Fruit fly (Drosophila melanogaster): ENCODE measurements around the gene Alg9.

Alg9 gene

dm6 chr3R:25232271-25232989 lies 11.0 kb downstream of the Alg9 start, which contains the start of gene Cad96Cb:
Gene Cad96Cb (minus strand): TSS chr3R:25232321.
- TF ChIP-seq insv (optimal IDR thresholded peaks at IDR 0.05): no peak
- TF ChIP-seq Sin3A (optimal IDR thresholded peaks at IDR 0.05): no peak
- no peak for TF ChIP-seq psq (optimal IDR thresholded peaks at IDR 0.05)
- TF ChIP-seq h (optimal IDR thresholded peaks at IDR 0.05): no peak
- TF ChIP-seq ttk (optimal IDR thresholded peaks at IDR 0.05): no peak
- no peak for TF ChIP-seq Myc (optimal IDR thresholded peaks at IDR 0.05)

DNA sequence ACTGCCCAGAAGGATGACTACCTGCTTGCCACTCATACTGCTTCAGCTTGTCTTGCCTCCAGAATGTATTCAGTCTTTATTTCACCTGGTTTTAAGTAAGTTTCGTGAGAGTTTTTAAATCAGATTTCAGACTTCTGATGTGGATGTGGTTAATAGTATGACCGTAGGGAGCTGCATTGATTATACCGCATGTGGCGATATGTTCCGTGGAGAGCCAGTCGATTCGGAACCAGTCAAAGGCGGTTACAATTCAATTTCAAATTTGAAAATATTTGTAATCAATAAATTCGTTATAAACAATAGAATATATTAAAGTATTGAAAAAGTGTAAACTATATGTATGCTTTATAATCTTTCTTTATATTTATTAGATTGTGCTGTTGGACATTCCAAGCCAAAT lies 14.0 kb downstream of the Alg9 start, which contains the start of gene Sil1:
Sil1 (minus strand) TSS at position 168 of the 400 bp plus-strand sequence.
- no peak for TF ChIP-seq Myc (optimal IDR thresholded peaks at IDR 0.05)
- TF ChIP-seq h (optimal IDR thresholded peaks at IDR 0.05): no peak
- no peak for TF ChIP-seq Sin3A (optimal IDR thresholded peaks at IDR 0.05)
- no peak for TF ChIP-seq ttk (optimal IDR thresholded peaks at IDR 0.05)
- TF ChIP-seq psq (optimal IDR thresholded peaks at IDR 0.05): no peak
- TF ChIP-seq insv (optimal IDR thresholded peaks at IDR 0.05): no peak

DNA sequence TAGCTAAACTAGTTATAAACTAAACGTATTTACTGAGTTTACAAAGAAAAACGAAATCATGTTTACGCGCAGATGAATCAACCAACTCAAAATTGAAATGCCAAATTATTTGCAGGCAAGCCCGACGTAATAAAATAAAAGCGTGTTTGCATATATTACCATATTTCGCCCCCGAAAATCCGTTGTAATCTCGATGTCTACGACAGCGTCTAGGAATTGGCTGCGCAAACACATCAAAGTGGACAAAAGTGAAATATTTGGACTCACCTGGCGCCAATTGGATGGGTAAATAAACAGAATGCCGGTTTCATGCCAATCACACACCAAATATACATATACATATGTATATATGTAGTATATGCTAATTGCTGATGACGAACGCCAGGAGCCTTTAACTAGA lies 14.7 kb downstream of the Alg9 start:
- TF ChIP-seq h (optimal IDR thresholded peaks at IDR 0.05): no peak
- no peak for TF ChIP-seq ttk (optimal IDR thresholded peaks at IDR 0.05)
- TF ChIP-seq Myc (optimal IDR thresholded peaks at IDR 0.05): no peak
- no peak for TF ChIP-seq Sin3A (optimal IDR thresholded peaks at IDR 0.05)
- TF ChIP-seq psq (optimal IDR thresholded peaks at IDR 0.05): no peak
- TF ChIP-seq insv (optimal IDR thresholded peaks at IDR 0.05): no peak

DNA sequence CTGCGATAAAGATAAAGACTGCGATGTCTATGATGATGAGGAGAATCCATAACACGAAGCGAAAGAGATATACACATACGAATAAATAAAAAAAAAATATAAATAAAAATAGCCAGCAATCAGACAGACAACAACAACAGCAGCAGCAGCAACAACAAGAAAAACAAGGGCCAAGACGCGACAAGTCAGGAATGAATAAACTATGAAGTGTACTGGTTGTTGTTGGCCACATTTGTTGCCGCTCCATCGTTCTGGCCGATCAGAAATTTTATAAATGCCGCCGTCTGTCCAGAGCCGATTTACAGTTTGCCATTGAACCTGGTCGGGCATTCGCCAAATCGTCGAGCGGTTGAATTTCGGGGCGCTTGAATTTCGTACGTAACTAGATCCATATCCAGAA lies 15.9 kb downstream of the Alg9 start, which contains the start of gene Jhbp7:
Jhbp7 (plus strand) TSS at position 301 of the 400 bp plus-strand sequence.
- TF ChIP-seq Myc (optimal IDR thresholded peaks at IDR 0.05): no peak
- TF ChIP-seq psq (optimal IDR thresholded peaks at IDR 0.05): no peak
- TF ChIP-seq h (optimal IDR thresholded peaks at IDR 0.05): no peak
- TF ChIP-seq ttk (optimal IDR thresholded peaks at IDR 0.05): no peak
- no peak for TF ChIP-seq Sin3A (optimal IDR thresholded peaks at IDR 0.05)
- no peak for TF ChIP-seq insv (optimal IDR thresholded peaks at IDR 0.05)

DNA sequence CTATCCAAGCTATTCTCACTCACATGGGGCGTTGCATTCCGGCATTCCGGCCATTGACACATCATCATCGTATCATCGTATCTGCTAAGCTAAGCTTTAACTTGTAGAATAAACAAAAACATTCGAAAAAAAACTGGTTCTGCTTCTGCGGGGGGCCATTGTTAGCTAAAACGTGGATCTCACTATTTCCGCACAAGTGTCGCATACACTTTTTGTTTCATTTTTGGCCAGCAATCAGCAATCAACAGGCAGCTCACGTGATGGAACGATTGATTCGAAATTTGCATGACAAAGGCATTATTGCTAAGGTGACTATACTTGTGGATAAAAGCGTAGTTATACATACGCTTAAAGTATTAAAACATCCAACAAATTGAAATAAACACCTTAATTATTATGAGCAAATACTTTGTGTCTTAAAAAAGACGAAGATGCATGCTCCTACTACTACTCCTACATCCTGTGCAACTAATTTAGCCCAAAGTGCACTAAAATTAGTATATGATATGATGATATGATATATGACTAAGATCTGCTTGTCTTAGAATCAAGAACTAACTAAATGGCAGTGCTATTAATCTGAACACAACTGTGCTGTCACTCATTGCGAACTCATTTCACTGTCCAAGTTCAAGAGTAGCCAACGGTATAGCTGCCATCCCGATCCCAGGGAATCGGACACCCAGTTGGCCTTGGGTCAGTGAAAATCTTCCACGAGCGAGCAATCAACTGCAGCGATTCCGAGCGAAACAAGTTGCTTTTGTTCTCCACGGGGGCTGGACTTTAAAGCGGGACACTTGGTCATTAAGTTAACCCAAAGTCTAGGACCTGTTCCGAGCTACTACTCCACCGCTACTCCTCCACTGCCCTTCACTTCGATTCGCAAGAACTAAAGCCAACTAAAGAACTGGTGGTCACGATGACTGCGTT lies 17.6 kb downstream of the Alg9 start:
- TF ChIP-seq ttk (optimal IDR thresholded peaks at IDR 0.05) (no peak), Sin3A (optimal IDR thresholded peaks at IDR 0.05) (no peak), insv (optimal IDR thresholded peaks at IDR 0.05) (no peak), h (optimal IDR thresholded peaks at IDR 0.05) (no peak), Myc (optimal IDR thresholded peaks at IDR 0.05) (no peak), psq (optimal IDR thresholded peaks at IDR 0.05) (no peak)

- TF ChIP-seq psq (optimal IDR thresholded peaks at IDR 0.05): no peak
- TF ChIP-seq insv (optimal IDR thresholded peaks at IDR 0.05): no peak
- TF ChIP-seq Sin3A (optimal IDR thresholded peaks at IDR 0.05): no peak
- no peak for TF ChIP-seq h (optimal IDR thresholded peaks at IDR 0.05)
- no peak for TF ChIP-seq ttk (optimal IDR thresholded peaks at IDR 0.05)
- no peak for TF ChIP-seq Myc (optimal IDR thresholded peaks at IDR 0.05)
Measured at dm6 chr3R:25239880-25240279, 18.5 kb downstream of the Alg9 start, which contains the start of gene to. Gene to (plus strand): TSS chr3R:25240180.

DNA sequence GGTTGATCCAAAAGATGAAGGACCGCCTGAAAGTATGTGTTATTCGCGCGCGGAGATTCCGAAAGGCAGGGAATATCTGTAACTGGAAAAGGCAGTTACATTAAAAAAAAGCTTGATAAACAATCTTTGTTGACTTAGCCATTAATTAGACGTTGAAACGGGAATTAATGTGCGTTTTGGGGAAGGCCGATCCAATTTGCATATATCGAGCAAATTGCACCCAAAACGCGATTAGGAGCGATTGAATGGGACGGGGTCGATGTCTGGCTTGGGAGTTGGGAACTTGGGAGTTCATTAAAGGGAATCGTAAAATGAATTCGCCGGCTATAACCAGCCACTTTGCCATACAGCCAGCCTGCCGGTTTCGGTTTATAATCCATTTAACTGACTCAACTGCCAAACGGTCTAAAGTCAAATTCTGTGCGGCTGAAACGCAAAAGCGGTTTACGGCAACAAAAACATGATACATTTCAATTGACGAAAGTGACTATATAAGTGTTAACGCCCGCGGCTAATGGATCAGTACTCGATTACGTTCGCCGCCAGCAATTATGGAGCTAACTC lies 20.2 kb downstream of the Alg9 start, which contains the start of gene CG11854:
CG11854 (plus strand) TSS at position 514 of the 564 bp plus-strand sequence.
- no peak for TF ChIP-seq h (optimal IDR thresholded peaks at IDR 0.05)
- TF ChIP-seq psq (optimal IDR thresholded peaks at IDR 0.05): no peak
- TF ChIP-seq ttk (optimal IDR thresholded peaks at IDR 0.05): no peak
- no peak for TF ChIP-seq insv (optimal IDR thresholded peaks at IDR 0.05)
- TF ChIP-seq Sin3A (optimal IDR thresholded peaks at IDR 0.05): no peak
- TF ChIP-seq Myc (optimal IDR thresholded peaks at IDR 0.05): no peak

DNA sequence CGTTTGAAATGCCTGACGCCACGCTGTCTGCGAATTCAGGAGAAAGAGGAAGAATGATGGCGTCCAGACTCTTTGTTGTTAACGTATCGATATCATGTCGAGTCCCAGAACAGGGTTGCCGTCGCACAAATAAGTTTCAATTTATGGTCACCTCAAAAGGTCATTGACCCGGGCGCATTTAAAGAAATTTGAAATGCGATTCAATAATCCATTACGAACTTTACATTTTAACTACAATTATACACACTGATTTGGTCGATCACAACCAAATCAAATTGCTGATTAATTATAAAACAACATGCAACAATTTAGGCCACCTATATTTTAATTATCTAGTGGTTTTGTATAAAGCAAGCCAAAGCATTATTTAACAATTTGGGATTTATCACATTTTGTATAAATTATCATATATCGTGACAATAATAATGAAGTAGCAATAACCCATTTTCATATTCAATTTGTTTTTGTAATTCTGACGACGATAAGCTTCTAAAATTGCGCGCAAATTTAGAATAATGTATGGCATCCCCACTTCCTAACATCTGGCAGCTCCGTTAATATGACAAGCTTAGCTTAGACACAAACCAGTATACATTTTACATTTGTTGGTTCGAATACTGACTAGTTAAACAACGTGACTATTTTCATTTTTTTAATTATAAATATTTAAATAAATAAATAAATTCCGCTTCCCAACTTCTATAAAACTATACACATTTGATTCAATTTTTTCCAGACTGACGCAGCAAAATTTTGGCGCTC lies 23.8 kb downstream of the Alg9 start, which contains the start of gene bam:
bam (minus strand) TSS at position 58 of the 762 bp plus-strand sequence.
- TF ChIP-seq Sin3A (optimal IDR thresholded peaks at IDR 0.05) (no peak), ttk (optimal IDR thresholded peaks at IDR 0.05) (no peak), h (optimal IDR thresholded peaks at IDR 0.05) (no peak), Myc (optimal IDR thresholded peaks at IDR 0.05) (no peak), psq (optimal IDR thresholded peaks at IDR 0.05) (no peak), insv (optimal IDR thresholded peaks at IDR 0.05) (no peak)

DNA sequence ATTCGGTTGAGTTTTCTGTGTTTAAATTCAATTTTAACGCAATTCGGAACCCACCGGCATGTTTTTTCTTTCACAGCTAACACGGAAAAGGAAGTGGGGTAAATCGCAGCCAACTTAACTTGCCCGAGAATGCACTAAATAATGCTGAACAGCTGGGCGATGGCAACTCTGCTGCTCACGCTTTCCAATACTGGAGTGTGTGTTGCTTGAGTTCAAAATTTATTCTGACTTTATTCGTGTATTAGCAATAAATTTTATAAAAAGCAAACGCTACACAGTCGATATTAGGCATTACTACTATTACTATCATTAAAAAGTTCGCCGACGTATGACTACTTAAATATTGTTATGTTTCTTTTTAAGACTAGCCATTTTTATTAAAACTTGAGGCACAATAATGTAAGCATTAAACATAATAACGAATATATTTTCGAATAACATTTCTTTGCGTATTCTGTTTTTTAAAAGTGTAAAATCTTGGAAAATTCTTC lies 26.0 kb downstream of the Alg9 start, which contains the start of the genes RpS27 and Nup37:
RpS27 (minus strand) TSS at position 136 of the 491 bp plus-strand sequence.
Nup37 (plus strand) TSS at position 280 of the 491 bp plus-strand sequence.
- TF ChIP-seq ttk (optimal IDR thresholded peaks at IDR 0.05): no peak
- no peak for TF ChIP-seq insv (optimal IDR thresholded peaks at IDR 0.05)
- TF ChIP-seq psq (optimal IDR thresholded peaks at IDR 0.05): no peak
- TF ChIP-seq h (optimal IDR thresholded peaks at IDR 0.05): no peak
- TF ChIP-seq Myc (optimal IDR thresholded peaks at IDR 0.05): no peak
- no peak for TF ChIP-seq Sin3A (optimal IDR thresholded peaks at IDR 0.05)

Data from Kc167 (cell line).